Fruit fly (Drosophila melanogaster): Measurements from ENCODE around the gene Spn77Bb.

Gene Spn77Bb

dm6 chr3L:20366674-20367372 is 46.1 kb downstream of the Spn77Bb start, which contains the start of the genes Toll-9 and in:
Toll-9 (minus strand) TSS chr3L:20366724.
in (plus strand) TSS chr3L:20367198.
- 0 out of 4 replicates have a peak, but pooled peaks have one; percentile 12 for TF ChIP-seq Dll (GFP tag; IDR thresholded peaks at IDR 0.05; ENCODE audit: partially characterized antibody)
- TF ChIP-seq z (GFP tag; IDR thresholded peaks at IDR 0.05): peak; percentile 98
- TF ChIP-seq caup (GFP tag; optimal IDR thresholded peaks at IDR 0.05; ENCODE audit: severe bottlenecking): no peak
- peak; percentile 71 for TF ChIP-seq CG3163 (GFP tag; optimal IDR thresholded peaks at IDR 0.05)
- TF ChIP-seq cato (GFP tag; optimal IDR thresholded peaks at IDR 0.05; ENCODE audit: borderline replicate concordance): no peak
- peak; percentile 27 for TF ChIP-seq Ets65A (GFP tag)
- TF ChIP-seq Bgb (GFP tag; IDR thresholded peaks at IDR 0.05; ENCODE audit: partially characterized antibody): peak; percentile 15; the same call in 1 of the 2 replicates
- TF ChIP-seq bbx (GFP tag; IDR thresholded peaks at IDR 0.05; ENCODE audit: partially characterized antibody): peak; percentile 41; the same call in 1 of the 2 replicates
- no peak for TF ChIP-seq fru (optimal IDR thresholded peaks at IDR 0.05)
- TF ChIP-seq CG6791 (GFP tag; IDR thresholded peaks at IDR 0.05; ENCODE audit: partially characterized antibody): peak; percentile 58; the same call in 2 of the 3 replicates
- peak; percentile 51 for TF ChIP-seq HLHmδ (GFP tag; optimal IDR thresholded peaks at IDR 0.05)
- peak; percentile 92 for TF ChIP-seq CG12769 (tag; optimal IDR thresholded peaks at IDR 0.05)
- TF ChIP-seq CG10959 (GFP tag; IDR thresholded peaks at IDR 0.05): no peak
- TF ChIP-seq sens (GFP tag): peak; percentile 59
- peak; percentile 15; the same call in 1 of the 2 replicates for TF ChIP-seq amos (GFP tag; IDR thresholded peaks at IDR 0.05; ENCODE audit: partially characterized antibody)
- no peak for TF ChIP-seq jumu (GFP tag; optimal IDR thresholded peaks at IDR 0.05)
- 0 out of 2 replicates have a peak, but pooled peaks have one; percentile 10 for TF ChIP-seq vvl (GFP tag; IDR thresholded peaks at IDR 0.05)
- peak; percentile 50 for TF ChIP-seq Jarid2 (GFP tag; optimal IDR thresholded peaks at IDR 0.05)
- no peak for TF ChIP-seq E2f1 (GFP tag; IDR thresholded peaks at IDR 0.05)
- peak; percentile 51 for TF ChIP-seq sd (tag; optimal IDR thresholded peaks at IDR 0.05)

- no peak for TF ChIP-seq Neu2 (GFP tag; optimal IDR thresholded peaks at IDR 0.05; ENCODE audit: borderline replicate concordance)
- TF ChIP-seq zfh1 (GFP tag; IDR thresholded peaks at IDR 0.05): no peak
- TF ChIP-seq CG12769 (tag; optimal IDR thresholded peaks at IDR 0.05): peak; percentile 80
- TF ChIP-seq sima (GFP tag; optimal IDR thresholded peaks at IDR 0.05): no peak
These were observed 49.3 kb downstream of the Spn77Bb start, which contains the start of gene CG13247 for dm6 chr3L:20370013-20370412. CG13247 (plus strand) TSS chr3L:20370313.
